Worm (Caenorhabditis elegans) whole organism, L4 larva: ENCODE data around the gene toca-1.

Source experiments
- D1046.2 ChIP-seq: fragments of 200-800 bp; sonication (Bioruptor generic); IDR thresholded peaks from 2 replicates; pipeline ENCODE4 v1.3.6; 2022; ENCODE audit warnings: missing genetic modification characterization, missing compliant biosample characterization
- F10B5.3 ChIP-seq: sonication (generic microtip); optimal IDR thresholded peaks from 2 replicates; lab custom pipeline; 2016; ENCODE audit warnings: mild to moderate bottlenecking, missing genetic modification characterization, missing compliant biosample characterization
- F49E8.2 ChIP-seq: sonication (generic microtip); optimal IDR thresholded peaks from 2 replicates; lab custom pipeline; 2016; ENCODE audit warnings: missing compliant biosample characterization, mild to moderate bottlenecking, missing genetic modification characterization, borderline replicate concordance
- T26A8.4 ChIP-seq: fragments of 200-800 bp; sonication (Bioruptor generic); IDR thresholded peaks from 2 replicates; pipeline ENCODE4 v1.3.6; 2022; ENCODE audit warnings: missing genetic modification characterization, missing compliant biosample characterization
- Y105C5A.15 ChIP-seq: fragments of 200-800 bp; sonication (Bioruptor generic); IDR thresholded peaks from 2 replicates; pipeline ENCODE4 v1.3.6; 2022; ENCODE audit warnings: missing genetic modification characterization, missing compliant biosample characterization
- Y5F2A.4 ChIP-seq: fragments of 200-800 bp; sonication (Bioruptor generic); optimal IDR thresholded peaks from 2 replicates; lab custom pipeline; 2018; ENCODE audit warnings: mild to moderate bottlenecking, missing genetic modification characterization, missing compliant biosample characterization
- aha-1 ChIP-seq: fragments of 150-350 bp; peaks from one replicate; lab custom pipeline; 2014; ENCODE audit warnings: missing biosample characterization, missing genetic modification characterization
- attf-4 ChIP-seq: sonication (generic microtip); optimal IDR thresholded peaks from 3 replicates; lab custom pipeline; 2017; ENCODE audit warnings: missing biosample characterization, missing genetic modification characterization
- ceh-44 ChIP-seq: fragments of 200-800 bp; sonication (Bioruptor generic); IDR thresholded peaks from 2 replicates; pipeline ENCODE4 v1.3.6; 2022; ENCODE audit warnings: missing genetic modification reagents, missing genetic modification characterization, missing compliant biosample characterization
- daf-8 ChIP-seq: fragments of 200-800 bp; sonication (Bioruptor generic); IDR thresholded peaks from 2 replicates; pipeline ENCODE4 v1.3.6; 2022; ENCODE audit warnings: missing genetic modification characterization, missing compliant biosample characterization
- dve-1 ChIP-seq: sonication (generic microtip); optimal IDR thresholded peaks from 2 replicates; lab custom pipeline; 2017; ENCODE audit warnings: antibody characterized with exemption, mild to moderate bottlenecking, missing genetic modification characterization, missing compliant biosample characterization; ENCODE audit not compliant: insufficient read depth
- fkh-10 ChIP-seq: fragments of 150-350 bp; optimal IDR thresholded peaks from 2 replicates; lab custom pipeline; 2014; ENCODE audit warnings: missing biosample characterization, missing genetic modification reagents, missing genetic modification characterization
- fos-1 ChIP-seq: fragments of 150-350 bp; optimal IDR thresholded peaks from 2 replicates; lab custom pipeline; 2014; ENCODE audit warnings: missing biosample characterization, missing genetic modification characterization
- hlh-11 ChIP-seq: fragments of 200-800 bp; sonication (Bioruptor generic); optimal IDR thresholded peaks from 2 replicates; lab custom pipeline; 2018; ENCODE audit warnings: mild to moderate bottlenecking, missing genetic modification characterization, missing compliant biosample characterization
- hlh-30 ChIP-seq: sonication (generic microtip); optimal IDR thresholded peaks from 2 replicates; lab custom pipeline; 2017; ENCODE audit warnings: antibody characterized with exemption, mild to moderate bottlenecking, missing genetic modification characterization, missing compliant biosample characterization; ENCODE audit not compliant: insufficient read depth
- jun-1 ChIP-seq: fragments of 150-350 bp; optimal IDR thresholded peaks from 2 replicates; lab custom pipeline; 2014; ENCODE audit warnings: missing biosample characterization, missing genetic modification reagents, missing genetic modification characterization
- lim-7 ChIP-seq: fragments of 200-800 bp; sonication (Bioruptor generic); IDR thresholded peaks from 2 replicates; pipeline ENCODE4 v1.3.6; 2022; ENCODE audit warnings: missing genetic modification characterization, missing compliant biosample characterization
- lin-1 ChIP-seq: fragments of 200-800 bp; sonication (Bioruptor generic); IDR thresholded peaks from 2 replicates; pipeline ENCODE4 v1.3.6; 2022; ENCODE audit warnings: missing genetic modification reagents, missing genetic modification characterization, missing compliant biosample characterization
- lin-29 ChIP-seq: fragments of 200-800 bp; sonication (Bioruptor generic); IDR thresholded peaks from 2 replicates; pipeline ENCODE4 v1.3.6; 2022; ENCODE audit warnings: missing genetic modification reagents, missing genetic modification characterization, missing compliant biosample characterization
- lir-3 ChIP-seq: sonication (generic microtip); optimal IDR thresholded peaks from 2 replicates; lab custom pipeline; 2016; ENCODE audit warnings: mild to moderate bottlenecking, missing genetic modification characterization, missing compliant biosample characterization
- lsy-2 ChIP-seq, 2 experiments: fragments of 150-350 bp in 1 of 2; sonication (generic microtip) in 1 of 2; optimal IDR thresholded peaks; 2 replicates each; lab custom pipeline; 2014 to 2017; ENCODE audit warnings: missing biosample characterization in 2 of 2, missing genetic modification characterization in 2 of 2
- mdl-1 ChIP-seq, 2 experiments: fragments of 150-350 bp in 1 of 2; sonication (generic microtip) in 1 of 2; optimal IDR thresholded peaks; 2 replicates each; lab custom pipeline; 2014 to 2017; ENCODE audit warnings: missing biosample characterization in 2 of 2, missing genetic modification characterization in 2 of 2
- mep-1 ChIP-seq: fragments of 150-350 bp; sonication (generic microtip); optimal IDR thresholded peaks from 3 replicates; lab custom pipeline; 2014; ENCODE audit warnings: missing biosample characterization, missing genetic modification characterization
- mxl-2 ChIP-seq: fragments of 200-800 bp; sonication (Bioruptor generic); conservative IDR thresholded peaks from 2 replicates; pipeline ENCODE4 v1.3.6; 2022; ENCODE audit warnings: missing genetic modification reagents, missing genetic modification characterization, missing compliant biosample characterization
- nhr-10 ChIP-seq: fragments of 150-350 bp; optimal IDR thresholded peaks from 2 replicates; lab custom pipeline; 2014; ENCODE audit warnings: missing biosample characterization, missing genetic modification characterization
- nhr-111 ChIP-seq: fragments of 200-800 bp; sonication (Bioruptor generic); optimal IDR thresholded peaks from 2 replicates; lab custom pipeline; 2018; ENCODE audit warnings: mild to moderate bottlenecking, missing genetic modification characterization, missing compliant biosample characterization
- nhr-28 ChIP-seq: fragments of 150-350 bp; optimal IDR thresholded peaks from 2 replicates; lab custom pipeline; 2014; ENCODE audit warnings: missing biosample characterization, missing genetic modification characterization
- nhr-6 ChIP-seq: fragments of 150-350 bp; optimal IDR thresholded peaks from 2 replicates; lab custom pipeline; 2014; ENCODE audit warnings: missing biosample characterization, missing genetic modification characterization
- nhr-76 ChIP-seq: fragments of 150-350 bp; optimal IDR thresholded peaks from 2 replicates; lab custom pipeline; 2014; ENCODE audit warnings: missing biosample characterization, missing genetic modification characterization
- pha-4 ChIP-seq, 2 experiments: fragments of 150-350 bp in 1 of 2; fragments of 200-800 bp in 1 of 2; sonication (Bioruptor generic) in 1 of 2; IDR thresholded peaks in 1 of 2; optimal IDR thresholded peaks in 1 of 2; 2 replicates each; pipeline versions ENCODE4 v1.3.6 to Lab custom; 2014 to 2022; ENCODE audit warnings: missing genetic modification characterization in 2 of 2, missing genetic modification reagents in 2 of 2, missing biosample characterization in 1 of 2, missing compliant biosample characterization in 1 of 2
- php-3 ChIP-seq: fragments of 200-800 bp; sonication (Bioruptor generic); IDR thresholded peaks from 2 replicates; pipeline ENCODE4 v1.3.6; 2022; ENCODE audit warnings: missing genetic modification reagents, missing genetic modification characterization, missing compliant biosample characterization
- skn-1 ChIP-seq: fragments of 150-350 bp; optimal IDR thresholded peaks from 2 replicates; lab custom pipeline; 2014; ENCODE audit warnings: missing biosample characterization, missing genetic modification characterization
- zip-11 ChIP-seq: fragments of 200-800 bp; sonication (Bioruptor generic); IDR thresholded peaks from 2 replicates; pipeline ENCODE4 v1.3.6; 2022; ENCODE audit warnings: missing genetic modification characterization, missing compliant biosample characterization
- zip-2 ChIP-seq: fragments of 150-350 bp; optimal IDR thresholded peaks from 2 replicates; lab custom pipeline; 2014; ENCODE audit warnings: missing biosample characterization, missing genetic modification characterization

toca-1 gene

DNA sequence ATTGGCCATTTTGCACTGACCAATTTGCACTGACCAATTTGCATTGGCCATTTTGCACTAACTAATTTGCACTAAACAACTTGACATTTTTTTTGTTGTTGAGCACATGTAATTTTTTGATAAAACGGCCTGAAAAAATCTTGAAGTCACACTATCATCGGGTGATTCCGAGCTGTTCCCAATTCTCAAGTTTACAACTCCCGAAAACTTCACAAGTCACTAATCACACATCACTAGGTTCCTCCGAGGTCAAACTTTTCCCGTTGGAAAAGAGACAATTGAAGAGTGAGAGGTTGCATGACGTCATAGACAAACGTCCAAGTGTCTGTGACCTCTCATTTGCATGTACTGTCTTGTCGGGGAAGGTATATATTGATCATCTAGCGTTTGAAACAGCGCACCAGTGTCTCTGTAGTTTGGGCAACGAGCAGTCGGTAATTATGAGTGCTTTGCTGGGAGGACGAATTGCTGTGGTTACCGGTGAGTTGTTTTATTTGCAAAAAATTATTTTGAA is 35.1 kb downstream of the toca-1 start, which contains the start of the genes D1005.10 and dhs-25 (continued):
- TF ChIP-seq T26A8.4 (GFP tag; lab: Robert Waterston, UW), result peak; percentile 12; the same call in 1 of the 2 replicates
- no peak for TF ChIP-seq jun-1 (tag; lab: Kevin White, UChicago)
- peak; percentile 34; the same call in 1 of the 2 replicates for TF ChIP-seq lin-1
- peak; percentile 68 for TF ChIP-seq nhr-28 (tag; lab: Kevin White, UChicago)
- no peak for TF ChIP-seq F49E8.2 (tag; lab: Kevin White, UChicago)
- no peak for TF ChIP-seq lir-3 (tag; lab: Kevin White, UChicago)
- TF ChIP-seq dve-1 (tag; lab: Kevin White, UChicago), result peak; percentile 96
- TF ChIP-seq php-3 (GFP tag; lab: Robert Waterston, UW), result peak; percentile 36; the same call in 1 of the 2 replicates
- TF ChIP-seq nhr-6 (tag; lab: Kevin White, UChicago), result peak; percentile 24
- peak; percentile 89 for TF ChIP-seq hlh-30 (tag; lab: Kevin White, UChicago)
- TF ChIP-seq Y105C5A.15, result no peak

DNA sequence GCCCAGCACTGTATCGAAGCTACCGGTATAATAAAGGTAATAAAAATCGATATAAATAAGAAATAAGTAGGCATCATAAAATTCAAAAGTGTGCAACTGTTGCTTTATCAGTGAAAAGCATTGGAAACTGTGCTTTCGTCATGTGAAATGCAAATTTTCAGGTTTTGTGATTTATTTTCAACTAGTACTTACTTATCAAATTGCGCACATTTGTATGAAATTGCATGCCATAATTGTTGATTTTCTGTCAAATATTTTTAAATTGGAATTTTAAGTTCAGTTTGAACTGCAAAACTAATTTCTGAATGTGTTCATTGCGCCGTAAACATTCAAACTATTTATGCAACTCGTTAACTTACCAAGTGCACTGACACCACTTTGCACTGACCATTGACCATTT is 35.6 kb downstream of the toca-1 start, which contains the start of gene D1005.4:
D1005.4 (minus strand) TSS at position 101 of the 400 bp plus-strand sequence.
- TF ChIP-seq hlh-11 (tag; lab: Kevin White, UChicago) (no peak), nhr-111 (GFP tag; lab: Kevin White, UChicago) (no peak), fos-1 (no peak), nhr-28 (tag; lab: Kevin White, UChicago) (peak; percentile 38), lin-1 (no peak)

DNA sequence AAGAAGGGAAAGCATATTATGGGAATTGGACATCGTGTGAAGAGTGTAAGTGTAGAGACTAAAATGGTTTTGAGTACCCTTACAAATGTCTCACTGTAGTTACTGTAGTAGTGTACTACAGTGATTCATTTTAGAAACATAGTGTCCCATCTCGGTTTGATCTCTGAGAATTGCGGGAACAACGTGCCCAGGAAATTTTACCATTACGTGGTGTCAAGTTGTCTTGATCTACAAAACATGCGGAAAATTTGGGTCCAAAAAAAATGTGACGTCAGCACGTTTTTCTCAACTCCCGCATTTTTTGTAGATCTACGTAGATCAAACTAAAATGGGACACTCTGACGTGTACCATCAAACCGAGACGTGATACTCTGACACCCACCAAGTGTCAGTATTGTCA is 38.1 kb downstream of the toca-1 start:
- TF ChIP-seq fkh-10 (GFP tag; lab: Kevin White, UChicago) (no peak), aha-1 (tag; lab: Kevin White, UChicago) (peak; percentile 90)

DNA sequence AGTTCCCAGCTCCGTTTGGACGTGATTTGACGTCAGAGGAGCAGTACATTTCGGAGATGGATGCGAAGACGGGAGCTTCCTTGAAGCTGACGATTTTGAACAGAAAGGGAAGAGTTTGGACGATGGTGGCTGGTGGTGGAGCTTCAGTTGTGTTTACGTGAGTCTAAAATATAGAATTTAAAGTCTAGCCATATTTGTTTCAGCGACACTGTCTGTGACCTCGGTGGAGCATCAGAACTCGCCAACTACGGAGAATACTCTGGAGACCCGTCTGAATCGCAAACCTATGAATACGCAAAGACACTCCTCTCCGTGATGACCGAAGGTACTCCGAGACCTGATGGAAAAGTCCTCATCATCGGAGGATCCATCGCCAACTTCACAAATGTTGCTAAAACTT is 40.7 kb downstream of the toca-1 start:
- TF ChIP-seq lsy-2 (tag; optimal IDR thresholded peaks at IDR 0.05; lab: Kevin White, UChicago) (no peak), nhr-10 (tag; lab: Kevin White, UChicago) (no peak), hlh-30 (tag; lab: Kevin White, UChicago) (no peak), mep-1 (tag; lab: Kevin White, UChicago) (no peak), pha-4 (GFP tag; IDR thresholded peaks at IDR 0.05; lab: Robert Waterston, UW) (no peak), pha-4 (tag; optimal IDR thresholded peaks at IDR 0.05; lab: Kevin White, UChicago) (no peak), nhr-76 (no peak), Y5F2A.4 (no peak), skn-1 (tag; lab: Kevin White, UChicago) (no peak), lim-7 (GFP tag; lab: Robert Waterston, UW) (no peak), D1046.2 (GFP tag; lab: Robert Waterston, UW) (no peak), zip-2 (tag; lab: Kevin White, UChicago) (no peak), F10B5.3 (tag; lab: Kevin White, UChicago) (no peak), mdl-1 (tag; optimal IDR thresholded peaks at IDR 0.05; lab: Kevin White, UChicago) (no peak), mxl-2 (GFP tag; lab: Robert Waterston, UW) (no peak), daf-8 (GFP tag; lab: Robert Waterston, UW) (no peak), attf-4 (tag; lab: Kevin White, UChicago) (no peak), lin-29 (GFP tag; lab: Robert Waterston, UW) (no peak), ceh-44 (GFP tag; lab: Robert Waterston, UW) (no peak), php-3 (GFP tag; lab: Robert Waterston, UW) (no peak), zip-11 (GFP tag; lab: Robert Waterston, UW) (no peak)
